Worm (Caenorhabditis elegans): Measurements from ENCODE around the gene R02E12.4.

Gene R02E12.4

ce11 chrX:3979146-3979545, 26.0 kb upstream of the R02E12.4 start:
- no peak for TF ChIP-seq F22D6.2 (tag; optimal IDR thresholded peaks at IDR 0.05)
- TF ChIP-seq fkh-3 (tag; optimal IDR thresholded peaks at IDR 0.05): no peak
- no peak for TF ChIP-seq B0035.1 (tag; optimal IDR thresholded peaks at IDR 0.05)
- TF ChIP-seq ceh-91 (GFP tag; IDR thresholded peaks at IDR 0.05): no peak
- TF ChIP-seq mcd-1 (GFP tag; IDR thresholded peaks at IDR 0.05): no peak
- no peak for TF ChIP-seq Y53G8AR.9 (GFP tag; conservative IDR thresholded peaks at IDR 0.05)
- TF ChIP-seq nhr-179 (tag; optimal IDR thresholded peaks at IDR 0.05): no peak
- TF ChIP-seq dpl-1 (GFP tag; optimal IDR thresholded peaks at IDR 0.05): no peak
- no peak for TF ChIP-seq T26A5.8 (tag; optimal IDR thresholded peaks at IDR 0.05)
- TF ChIP-seq pha-4 (tag; optimal IDR thresholded peaks at IDR 0.05): no peak
- no peak for TF ChIP-seq attf-3 (GFP tag; conservative IDR thresholded peaks at IDR 0.05)
- TF ChIP-seq ZK185.1 (tag; optimal IDR thresholded peaks at IDR 0.05; ENCODE audit: poor library complexity, severe bottlenecking): no peak
- no peak for TF ChIP-seq ceh-58 (GFP tag; IDR thresholded peaks at IDR 0.05)
- TF ChIP-seq ceh-100 (GFP tag; IDR thresholded peaks at IDR 0.05): no peak
- no peak for TF ChIP-seq nfya-2 (GFP tag; IDR thresholded peaks at IDR 0.05)
- TF ChIP-seq ztf-3 (GFP tag; optimal IDR thresholded peaks at IDR 0.05): no peak
- no peak for TF ChIP-seq snpc-3.4 (tag; optimal IDR thresholded peaks at IDR 0.05)
- TF ChIP-seq B0261.1 (tag; optimal IDR thresholded peaks at IDR 0.05): no peak
- TF ChIP-seq C06A6.2 (GFP tag; conservative IDR thresholded peaks at IDR 0.05): no peak
- TF ChIP-seq ekl-4 (GFP tag; IDR thresholded peaks at IDR 0.05): no peak

- TF ChIP-seq rcor-1 (GFP tag; IDR thresholded peaks at IDR 0.05) (no peak), ztf-22 (GFP tag; optimal IDR thresholded peaks at IDR 0.05) (no peak), Y53G8AR.9 (GFP tag; conservative IDR thresholded peaks at IDR 0.05) (no peak), ztf-6 (GFP tag; IDR thresholded peaks at IDR 0.05) (no peak), ztf-25 (GFP tag; IDR thresholded peaks at IDR 0.05) (no peak), hlh-12 (tag; optimal IDR thresholded peaks at IDR 0.05) (no peak), snpc-3.4 (tag; optimal IDR thresholded peaks at IDR 0.05) (no peak), mes-4 (tag; optimal IDR thresholded peaks at IDR 0.05) (no peak), athp-1 (tag; optimal IDR thresholded peaks at IDR 0.05) (no peak), nhr-120 (GFP tag; IDR thresholded peaks at IDR 0.05) (no peak), tbp1 (GFP tag; optimal IDR thresholded peaks at IDR 0.05) (no peak), T26A5.8 (tag; optimal IDR thresholded peaks at IDR 0.05) (no peak), mxl-1 (tag; optimal IDR thresholded peaks at IDR 0.05) (no peak), lsl-1 (GFP tag; optimal IDR thresholded peaks at IDR 0.05) (no peak), mel-28 (tag; optimal IDR thresholded peaks at IDR 0.05; ENCODE audit: borderline replicate concordance) (no peak), zim-3 (tag; optimal IDR thresholded peaks at IDR 0.05) (no peak), nhr-179 (tag; optimal IDR thresholded peaks at IDR 0.05) (no peak), K12H6.12 (tag; optimal IDR thresholded peaks at IDR 0.05) (no peak), nfyb-1 (GFP tag; IDR thresholded peaks at IDR 0.05) (no peak)
Measured at ce11 chrX:3982370-3982769, 22.7 kb upstream of the R02E12.4 start.

ce11 chrX:3988575-3988974, 16.5 kb upstream of the R02E12.4 start:
- TF ChIP-seq zfh-2 (GFP tag; conservative IDR thresholded peaks at IDR 0.05): no peak
- no peak for TF ChIP-seq xnd-1 (tag; optimal IDR thresholded peaks at IDR 0.05)
- no peak for TF ChIP-seq B0336.3 (GFP tag; IDR thresholded peaks at IDR 0.05)
- no peak for TF ChIP-seq snpc-4 (GFP tag; optimal IDR thresholded peaks at IDR 0.05)
- TF ChIP-seq snpc-4 (tag; optimal IDR thresholded peaks at IDR 0.05): no peak
- TF ChIP-seq rpc-1 (optimal IDR thresholded peaks at IDR 0.05): no peak
- no peak for TF ChIP-seq rpc-1 (tag; optimal IDR thresholded peaks at IDR 0.05)
- TF ChIP-seq sdz-38 (tag; optimal IDR thresholded peaks at IDR 0.05): no peak
- TF ChIP-seq tbx-9 (tag; optimal IDR thresholded peaks at IDR 0.05; ENCODE audit: borderline replicate concordance): no peak
- no peak for TF ChIP-seq snpc-3.4 (tag; optimal IDR thresholded peaks at IDR 0.05)
- TF ChIP-seq B0019.2 (GFP tag; conservative IDR thresholded peaks at IDR 0.05): no peak
- no peak for TF ChIP-seq C06A6.2 (GFP tag; conservative IDR thresholded peaks at IDR 0.05)

Data from whole organism, young adult.